Worm (Caenorhabditis elegans): ENCODE measurements around the gene tsen-54.

DNA sequence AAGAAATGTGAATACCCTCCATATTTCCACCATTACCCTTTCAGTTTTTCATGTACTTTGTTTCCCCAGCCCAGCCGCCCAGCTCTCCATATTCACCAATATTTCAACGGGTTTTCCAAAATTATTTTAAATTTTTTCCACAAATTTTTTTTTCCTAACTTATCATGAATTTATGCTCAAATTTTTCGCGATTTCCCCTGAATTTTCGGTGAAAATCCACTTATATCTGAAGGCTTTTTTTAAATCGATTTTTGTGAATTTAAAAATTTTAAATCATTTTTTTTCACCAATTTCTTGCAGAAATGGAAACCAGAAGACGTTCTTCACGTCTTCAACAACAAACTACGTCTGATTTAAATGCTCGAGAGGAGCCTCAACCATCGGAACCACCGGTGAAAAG lies 44.8 kb downstream of the tsen-54 start, which contains the start of gene xpc-1:
- TF ChIP-seq flt-1 (GFP tag; IDR thresholded peaks at IDR 0.05) (no peak), ceh-13 (GFP tag; optimal IDR thresholded peaks at IDR 0.05) (no peak), ama-1 (optimal IDR thresholded peaks at IDR 0.05) (no peak), ceh-36 (tag; optimal IDR thresholded peaks at IDR 0.05) (no peak), hmbx-1 (tag; optimal IDR thresholded peaks at IDR 0.05) (no peak), tbx-11 (GFP tag; IDR thresholded peaks at IDR 0.05) (no peak), sea-1 (GFP tag; conservative IDR thresholded peaks at IDR 0.05) (no peak), tra-4 (tag; optimal IDR thresholded peaks at IDR 0.05) (no peak), F13C5.2 (tag; optimal IDR thresholded peaks at IDR 0.05) (no peak)

Measured in whole organism, early embryonic.